Fruit fly (Drosophila melanogaster) whole organism, prepupa: Measurements from ENCODE around the gene CG8838.

Experiments used
- Blimp-1 ChIP-seq: fragments of 200-800 bp; sonication (Bioruptor generic); optimal IDR thresholded peaks from 3 replicates; lab custom pipeline; 2017; ENCODE audit warnings: missing biosample characterization, missing genetic modification characterization, mild to moderate bottlenecking, moderate library complexity, missing genetic modification reagents
- CG10631 ChIP-seq: fragments of 200-800 bp; sonication (Bioruptor generic); optimal IDR thresholded peaks from 2 replicates; lab custom pipeline; 2016; ENCODE audit warnings: missing biosample characterization, missing genetic modification characterization
- CG11294 ChIP-seq: fragments of 200-800 bp; sonication (Bioruptor generic); IDR thresholded peaks from 2 replicates; pipeline ENCODE4 v1.3.6; 2022; ENCODE audit warnings: missing biosample characterization, missing genetic modification characterization
- CG15336 ChIP-seq: fragments of 200-800 bp; sonication (Bioruptor generic); IDR thresholded peaks from 2 replicates; pipeline ENCODE4 v1.3.6; 2022; ENCODE audit warnings: missing biosample characterization, missing genetic modification characterization
- CG1621 ChIP-seq: fragments of 200-800 bp; sonication (Bioruptor generic); optimal IDR thresholded peaks from 3 replicates; lab custom pipeline; 2018; ENCODE audit warnings: missing biosample characterization, mild to moderate bottlenecking, missing genetic modification characterization
- CG16779 ChIP-seq: fragments of 200-800 bp; sonication (Bioruptor generic); optimal IDR thresholded peaks from 3 replicates; lab custom pipeline; 2017; ENCODE audit warnings: missing biosample characterization, mild to moderate bottlenecking, missing genetic modification characterization
- CG3032 ChIP-seq: fragments of 200-800 bp; optimal IDR thresholded peaks from 2 replicates; lab custom pipeline; 2019; ENCODE audit warnings: missing biosample characterization, mild to moderate bottlenecking, missing genetic modification characterization, moderate library complexity
- CG32006 ChIP-seq: fragments of 200-800 bp; sonication (Bioruptor generic); optimal IDR thresholded peaks from 3 replicates; lab custom pipeline; 2017; ENCODE audit warnings: missing biosample characterization, mild to moderate bottlenecking, missing genetic modification characterization
- CG3919 ChIP-seq: fragments of 200-800 bp; sonication (Bioruptor generic); optimal IDR thresholded peaks from 3 replicates; lab custom pipeline; 2016; ENCODE audit warnings: missing biosample characterization, missing genetic modification characterization
- CG4318 ChIP-seq: fragments of 200-800 bp; sonication (Bioruptor generic); optimal IDR thresholded peaks from 3 replicates; lab custom pipeline; 2017; ENCODE audit warnings: missing biosample characterization, mild to moderate bottlenecking, missing genetic modification characterization
- CG6163 ChIP-seq: fragments of 200-800 bp; sonication (Bioruptor generic); IDR thresholded peaks from 3 replicates; pipeline ENCODE4 v1.3.6; 2022; ENCODE audit warnings: missing biosample characterization, missing genetic modification characterization
- CG6276 ChIP-seq: fragments of 200-800 bp; sonication (Bioruptor generic); optimal IDR thresholded peaks from 2 replicates; lab custom pipeline; 2017; ENCODE audit warnings: missing biosample characterization, mild to moderate bottlenecking, missing genetic modification characterization
- CG6808 ChIP-seq: fragments of 200-800 bp; sonication (Bioruptor generic); optimal IDR thresholded peaks from 3 replicates; lab custom pipeline; 2017; ENCODE audit warnings: missing biosample characterization, missing genetic modification characterization, mild to moderate bottlenecking, moderate library complexity, missing genetic modification reagents
- CG6854 ChIP-seq: fragments of 200-800 bp; sonication (Bioruptor generic); optimal IDR thresholded peaks from 2 replicates; lab custom pipeline; 2017; ENCODE audit warnings: missing biosample characterization, mild to moderate bottlenecking, missing genetic modification characterization
- CG7368 ChIP-seq: fragments of 200-800 bp; sonication (Bioruptor generic); optimal IDR thresholded peaks from 3 replicates; lab custom pipeline; 2016; ENCODE audit warnings: missing biosample characterization, missing genetic modification characterization
- CG8119 ChIP-seq: fragments of 200-800 bp; sonication (Bioruptor generic); IDR thresholded peaks from 3 replicates; pipeline ENCODE4 v1.3.6; 2022; ENCODE audit warnings: missing biosample characterization, missing genetic modification characterization
- CG8319 ChIP-seq: fragments of 200-800 bp; sonication (Bioruptor generic); optimal IDR thresholded peaks from 3 replicates; lab custom pipeline; 2016; ENCODE audit warnings: missing biosample characterization, missing genetic modification characterization
- CG8632 ChIP-seq: fragments of 200-800 bp; sonication (Bioruptor generic); optimal IDR thresholded peaks from 3 replicates; lab custom pipeline; 2016; ENCODE audit warnings: missing biosample characterization, missing genetic modification characterization
- CG9139 ChIP-seq: fragments of 200-800 bp; sonication (Bioruptor generic); optimal IDR thresholded peaks from 3 replicates; lab custom pipeline; 2017; ENCODE audit warnings: missing biosample characterization, mild to moderate bottlenecking, missing genetic modification characterization
- Ets96B ChIP-seq: fragments of 200-800 bp; optimal IDR thresholded peaks from 2 replicates; lab custom pipeline; 2019; ENCODE audit warnings: missing biosample characterization, mild to moderate bottlenecking, missing genetic modification characterization, moderate library complexity
- Gug ChIP-seq: fragments of 200-800 bp; sonication (Bioruptor generic); IDR thresholded peaks from 2 replicates; pipeline ENCODE4 v1.3.6; 2022; ENCODE audit warnings: missing biosample characterization, missing genetic modification characterization
- Hr38 ChIP-seq: sonication (Bioruptor generic); optimal IDR thresholded peaks from 2 replicates; lab custom pipeline; 2016; ENCODE audit warnings: missing biosample characterization, missing genetic modification characterization
- Hr4 ChIP-seq: fragments of 200-800 bp; sonication (Bioruptor generic); optimal IDR thresholded peaks from 3 replicates; lab custom pipeline; 2016; ENCODE audit warnings: missing biosample characterization, missing genetic modification characterization
- Lpt ChIP-seq: fragments of 200-800 bp; sonication (Bioruptor generic); optimal IDR thresholded peaks from 3 replicates; lab custom pipeline; 2016; ENCODE audit warnings: missing biosample characterization, missing genetic modification characterization
- Met ChIP-seq: fragments of 200-800 bp; sonication (Bioruptor generic); optimal IDR thresholded peaks from 3 replicates; lab custom pipeline; 2016; ENCODE audit warnings: missing biosample characterization, missing genetic modification characterization
- OdsH ChIP-seq: fragments of 200-800 bp; sonication (Bioruptor generic); optimal IDR thresholded peaks from 3 replicates; lab custom pipeline; 2016; ENCODE audit warnings: missing biosample characterization, missing genetic modification characterization
- Smox ChIP-seq: fragments of 200-800 bp; sonication (Bioruptor generic); optimal IDR thresholded peaks from 3 replicates; lab custom pipeline; 2016; ENCODE audit warnings: missing biosample characterization, missing genetic modification characterization
- Sox102F ChIP-seq: fragments of 200-800 bp; sonication (Bioruptor generic); optimal IDR thresholded peaks from 2 replicates; lab custom pipeline; 2016; ENCODE audit warnings: missing biosample characterization, mild to moderate bottlenecking, missing genetic modification characterization
- Sox15 ChIP-seq: fragments of 200-800 bp; sonication (Bioruptor generic); optimal IDR thresholded peaks from 3 replicates; lab custom pipeline; 2016; ENCODE audit warnings: missing biosample characterization, missing genetic modification characterization
- achi ChIP-seq: fragments of 200-800 bp; sonication (Bioruptor generic); optimal IDR thresholded peaks from 3 replicates; lab custom pipeline; 2016; ENCODE audit warnings: missing biosample characterization, missing genetic modification characterization
- acj6 ChIP-seq: fragments of 200-800 bp; sonication (Bioruptor generic); optimal IDR thresholded peaks from 3 replicates; lab custom pipeline; 2016; ENCODE audit warnings: missing biosample characterization, missing genetic modification characterization
- cyc ChIP-seq: fragments of 200-800 bp; sonication (Bioruptor generic); optimal IDR thresholded peaks from 3 replicates; lab custom pipeline; 2016; ENCODE audit warnings: missing biosample characterization, missing genetic modification characterization
- dsx ChIP-seq: fragments of 200-800 bp; optimal IDR thresholded peaks from 3 replicates; lab custom pipeline; 2019; ENCODE audit warnings: missing biosample characterization, mild to moderate bottlenecking, missing genetic modification characterization, moderate library complexity; ENCODE audit not compliant: poor library complexity, severe bottlenecking
- esn ChIP-seq: fragments of 200-800 bp; sonication (Bioruptor generic); optimal IDR thresholded peaks from 2 replicates; lab custom pipeline; 2016; ENCODE audit warnings: missing biosample characterization, mild to moderate bottlenecking, missing genetic modification characterization, moderate library complexity
- fd85E ChIP-seq: fragments of 200-800 bp; sonication (Bioruptor generic); optimal IDR thresholded peaks from 3 replicates; lab custom pipeline; 2016; ENCODE audit warnings: missing biosample characterization, missing genetic modification characterization
- fkh ChIP-seq: fragments of 200-800 bp; sonication (Bioruptor generic); optimal IDR thresholded peaks from 3 replicates; lab custom pipeline; 2017; ENCODE audit warnings: missing biosample characterization, mild to moderate bottlenecking, missing genetic modification characterization, moderate library complexity
- lz ChIP-seq: fragments of 200-800 bp; sonication (Bioruptor generic); optimal IDR thresholded peaks from 3 replicates; lab custom pipeline; 2016; ENCODE audit warnings: missing biosample characterization, missing genetic modification characterization
- net ChIP-seq: fragments of 200-800 bp; sonication (Bioruptor generic); optimal IDR thresholded peaks from 3 replicates; lab custom pipeline; 2016; ENCODE audit warnings: missing biosample characterization, missing genetic modification characterization
- pdm3 ChIP-seq: fragments of 200-800 bp; sonication (Bioruptor generic); optimal IDR thresholded peaks from 3 replicates; lab custom pipeline; 2016; ENCODE audit warnings: missing biosample characterization, missing genetic modification characterization
- spab ChIP-seq: fragments of 200-800 bp; sonication (Bioruptor generic); optimal IDR thresholded peaks from 2 replicates; lab custom pipeline; 2017; ENCODE audit warnings: missing biosample characterization, mild to moderate bottlenecking, missing genetic modification characterization, missing genetic modification reagents
- ss ChIP-seq, 2 experiments: fragments of 200-800 bp; sonication (Bioruptor generic); optimal IDR thresholded peaks; 2 replicates in 1 of 2; 3 replicates in 1 of 2; lab custom pipeline; 2017 to 2018; ENCODE audit warnings: mild to moderate bottlenecking in 2 of 2, missing biosample characterization in 2 of 2, missing genetic modification characterization in 2 of 2, moderate library complexity in 1 of 2
- svp ChIP-seq: fragments of 200-800 bp; sonication (Bioruptor generic); peaks from one replicate; lab custom pipeline; 2016; ENCODE audit warnings: missing biosample characterization, missing genetic modification characterization

CG8838 gene

DNA sequence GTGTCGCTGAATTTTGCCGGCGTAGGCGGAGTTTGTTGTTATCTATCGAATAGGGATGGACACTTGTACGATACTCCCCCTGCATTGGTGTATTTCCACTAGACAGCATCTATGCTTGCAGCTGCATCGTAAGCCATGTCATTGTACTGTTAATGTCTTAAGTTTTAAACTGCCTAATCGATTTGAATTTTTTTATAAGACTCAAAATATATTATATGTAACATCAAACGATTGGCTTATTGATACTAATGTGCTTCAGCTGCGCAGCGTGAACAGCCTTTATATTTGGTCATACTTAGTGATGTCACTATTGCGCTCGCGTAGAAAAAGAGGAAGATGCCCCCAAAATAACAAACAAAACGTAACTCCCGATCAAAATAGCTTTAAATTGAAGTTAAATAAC, 19.2 kb downstream of the CG8838 start, which contains the start of the genes CG9662 and Ptpa (continued):
- TF ChIP-seq fd85E (GFP tag; lab: Kevin White, UChicago), result no peak
- TF ChIP-seq CG10631 (GFP tag; lab: Kevin White, UChicago), result peak; percentile 83
- peak; percentile 82 for TF ChIP-seq lz (GFP tag; lab: Kevin White, UChicago)
- TF ChIP-seq Lpt (GFP tag; lab: Kevin White, UChicago), result peak; percentile 53
- TF ChIP-seq CG6276 (GFP tag; lab: Kevin White, UChicago), result no peak
- TF ChIP-seq acj6 (GFP tag; lab: Kevin White, UChicago), result peak; percentile 73
- TF ChIP-seq CG8319, result peak; percentile 34
- TF ChIP-seq CG6808 (GFP tag; lab: Kevin White, UChicago), result no peak
- peak; percentile 19 for TF ChIP-seq CG8632 (GFP tag; lab: Kevin White, UChicago)
- peak; percentile 77 for TF ChIP-seq OdsH (GFP tag; lab: Kevin White, UChicago)
- TF ChIP-seq CG6163 (GFP tag; lab: Robert Waterston, UW), result peak; percentile 71; the same call in 2 of the 3 replicates
- TF ChIP-seq CG1621, result peak; percentile 36
- TF ChIP-seq CG4318, result peak; percentile 72
- TF ChIP-seq CG16779 (tag; lab: Kevin White, UChicago), result no peak
- no peak for TF ChIP-seq Hr38 (GFP tag; lab: Kevin White, UChicago)
- TF ChIP-seq esn (GFP tag; lab: Kevin White, UChicago), result peak; percentile 82
- peak; percentile 58 for TF ChIP-seq Ets96B (tag; lab: Kevin White, UChicago)
- TF ChIP-seq CG3919 (GFP tag; lab: Kevin White, UChicago), result peak; percentile 74
- TF ChIP-seq achi (GFP tag; lab: Kevin White, UChicago), result peak; percentile 61
- no peak for TF ChIP-seq CG7368 (GFP tag; lab: Kevin White, UChicago)
- peak; percentile 60; the same call in 1 of the 2 replicates for TF ChIP-seq CG11294 (GFP tag; lab: Robert Waterston, UW)
- peak; percentile 78 for TF ChIP-seq Sox15
- peak; percentile 72 for TF ChIP-seq fkh
- TF ChIP-seq ss (GFP tag; optimal IDR thresholded peaks at IDR 0.05; lab: Kevin White, UChicago), result peak in 1 of 2 experiments; percentile 9
- TF ChIP-seq cyc, result peak; percentile 89
- peak; percentile 89 for TF ChIP-seq svp
- TF ChIP-seq Sox102F (GFP tag; lab: Kevin White, UChicago), result peak; percentile 61
- peak; percentile 50 for TF ChIP-seq dsx (GFP tag; lab: Kevin White, UChicago)

- no peak for TF ChIP-seq Lpt (GFP tag; lab: Kevin White, UChicago)
- TF ChIP-seq CG1621, result no peak
- TF ChIP-seq CG6163 (GFP tag; lab: Robert Waterston, UW), result no peak
- TF ChIP-seq pdm3 (GFP tag; lab: Kevin White, UChicago), result no peak
- TF ChIP-seq CG4318, result no peak
- no peak for TF ChIP-seq net (GFP tag; lab: Kevin White, UChicago)
- no peak for TF ChIP-seq Smox (GFP tag; lab: Kevin White, UChicago)
- no peak for TF ChIP-seq dsx (GFP tag; lab: Kevin White, UChicago)
- TF ChIP-seq CG16779 (tag; lab: Kevin White, UChicago), result no peak
- TF ChIP-seq CG11294 (GFP tag; lab: Robert Waterston, UW), result no peak
- no peak for TF ChIP-seq Hr4 (GFP tag; lab: Kevin White, UChicago)
- no peak for TF ChIP-seq Blimp-1 (GFP tag; lab: Kevin White, UChicago)
- no peak for TF ChIP-seq fd85E (GFP tag; lab: Kevin White, UChicago)
- TF ChIP-seq CG9139 (GFP tag; lab: Kevin White, UChicago), result no peak
These were observed 30.2 kb downstream of the CG8838 start, which contains the start of gene Sfp23F for dm6 chr2L:3387643-3388042. Sfp23F (minus strand) TSS chr2L:3387743.

DNA sequence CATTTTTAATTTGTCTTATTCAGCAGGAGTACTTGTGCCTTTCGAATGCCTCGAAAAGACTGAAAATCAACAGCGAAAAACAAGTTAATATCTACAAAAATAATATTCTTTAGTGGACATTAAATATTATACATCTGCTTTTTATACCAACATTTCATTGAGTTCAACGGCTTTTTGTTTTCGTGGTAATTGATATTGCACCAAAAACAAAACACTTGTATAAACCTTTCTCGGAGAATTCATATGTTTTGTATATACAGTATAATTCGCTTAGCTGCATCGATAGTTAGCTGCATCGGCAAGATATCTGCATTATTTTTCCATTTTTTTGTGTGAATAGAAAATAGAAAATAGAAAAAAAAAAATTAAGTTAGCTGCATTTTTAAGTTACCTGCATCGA, 30.9 kb downstream of the CG8838 start, which contains the start of gene CG42460:
CG42460 (minus strand) TSS at position 101 of the 400 bp plus-strand sequence.
- peak; percentile 13 for TF ChIP-seq svp

DNA sequence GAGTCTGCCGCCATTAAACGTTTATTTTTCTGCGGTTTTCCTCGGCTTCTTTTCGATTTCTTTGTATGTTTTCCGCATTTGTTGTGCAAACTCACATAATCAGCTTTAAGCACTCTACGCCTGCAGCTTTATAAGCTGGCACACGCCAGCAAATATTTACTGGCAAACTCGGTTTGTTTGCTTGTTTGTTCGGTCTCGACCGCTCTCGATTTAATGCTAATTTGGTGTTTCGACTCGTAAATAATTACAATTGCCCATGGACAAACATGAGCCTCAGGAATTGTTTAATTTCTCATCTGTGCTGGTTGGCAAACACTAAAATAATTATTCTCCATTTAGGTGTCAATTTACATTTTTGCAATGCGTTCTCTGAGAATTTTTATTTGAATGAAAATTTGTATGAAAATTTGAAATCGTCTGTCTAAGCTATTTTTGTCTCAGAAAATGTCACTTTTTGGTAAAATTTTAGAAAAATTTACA, 40.2 kb downstream of the CG8838 start, which contains the start of gene CG34175:
CG34175 (plus strand) TSS at position 430 of the 480 bp plus-strand sequence.
- no peak for TF ChIP-seq CG3032 (tag; lab: Kevin White, UChicago)
- TF ChIP-seq CG32006 (GFP tag; lab: Kevin White, UChicago), result no peak
- no peak for TF ChIP-seq Met (GFP tag; lab: Kevin White, UChicago)
- no peak for TF ChIP-seq CG8319
- TF ChIP-seq OdsH (GFP tag; lab: Kevin White, UChicago), result no peak
- no peak for TF ChIP-seq CG8119
- no peak for TF ChIP-seq Sox15
- TF ChIP-seq CG6854 (GFP tag; lab: Kevin White, UChicago), result no peak
- TF ChIP-seq spab (GFP tag; lab: Kevin White, UChicago), result no peak
- TF ChIP-seq fkh, result no peak
- TF ChIP-seq Sox102F (GFP tag; lab: Kevin White, UChicago), result no peak
- no peak for TF ChIP-seq ss (GFP tag; optimal IDR thresholded peaks at IDR 0.05; lab: Kevin White, UChicago)
- no peak for TF ChIP-seq lz (GFP tag; lab: Kevin White, UChicago)
- no peak for TF ChIP-seq CG8632 (GFP tag; lab: Kevin White, UChicago)
- no peak for TF ChIP-seq Gug (GFP tag; lab: Robert Waterston, UW)
- no peak for TF ChIP-seq CG15336 (GFP tag; lab: Robert Waterston, UW)
